Worm (Caenorhabditis elegans) whole organism, L2 larva: ENCODE data around the gene coq-2.

Experiments used
- C34F6.9 ChIP-seq: fragments of 150-350 bp; optimal IDR thresholded peaks from 2 replicates; lab custom pipeline; 2014; ENCODE audit warnings: missing biosample characterization, missing genetic modification characterization
- F13H6.1 ChIP-seq: sonication (generic microtip); optimal IDR thresholded peaks from 2 replicates; lab custom pipeline; 2016; ENCODE audit warnings: missing genetic modification characterization, missing compliant biosample characterization
- R02D3.7 ChIP-seq: fragments of 150-350 bp; optimal IDR thresholded peaks from 2 replicates; lab custom pipeline; 2014; ENCODE audit warnings: missing biosample characterization, missing genetic modification characterization
- ZK546.5 ChIP-seq: sonication (generic microtip); optimal IDR thresholded peaks from 2 replicates; lab custom pipeline; 2017; ENCODE audit warnings: missing biosample characterization, missing genetic modification characterization
- alr-1 ChIP-seq: fragments of 150-350 bp; optimal IDR thresholded peaks from 2 replicates; lab custom pipeline; 2014; ENCODE audit warnings: missing biosample characterization, missing genetic modification characterization
- aly-2 ChIP-seq: fragments of 150-350 bp; optimal IDR thresholded peaks from 2 replicates; lab custom pipeline; 2014; ENCODE audit warnings: missing biosample characterization, missing genetic modification characterization
- ama-1 ChIP-seq: fragments of 150-350 bp; optimal IDR thresholded peaks from 2 replicates; lab custom pipeline; 2018; ENCODE audit warnings: inconsistent platforms
- blmp-1 ChIP-seq: sonication (generic microtip); optimal IDR thresholded peaks from 2 replicates; lab custom pipeline; 2017; ENCODE audit warnings: missing genetic modification characterization, mild to moderate bottlenecking, missing compliant biosample characterization, antibody characterized with exemption, moderate library complexity; ENCODE audit not compliant: insufficient read depth
- ceh-16 ChIP-seq: fragments of 150-350 bp; optimal IDR thresholded peaks from 2 replicates; lab custom pipeline; 2014; ENCODE audit warnings: missing biosample characterization, missing genetic modification characterization
- ceh-82 ChIP-seq: fragments of 150-350 bp; optimal IDR thresholded peaks from 2 replicates; lab custom pipeline; 2014; ENCODE audit warnings: missing biosample characterization, missing genetic modification characterization
- crh-2 ChIP-seq: sonication (generic microtip); optimal IDR thresholded peaks from 2 replicates; lab custom pipeline; 2017; ENCODE audit warnings: missing biosample characterization, missing genetic modification characterization
- egl-27 ChIP-seq: sonication (generic microtip); optimal IDR thresholded peaks from 3 replicates; lab custom pipeline; 2017; ENCODE audit warnings: missing biosample characterization, missing genetic modification reagents, missing genetic modification characterization
- elt-1 ChIP-seq: fragments of 150-350 bp; optimal IDR thresholded peaks from 2 replicates; lab custom pipeline; 2014; ENCODE audit warnings: missing biosample characterization, missing genetic modification characterization
- elt-3 ChIP-seq: sonication (generic microtip); optimal IDR thresholded peaks from 2 replicates; lab custom pipeline; 2017; ENCODE audit warnings: missing biosample characterization, missing genetic modification characterization
- fos-1 ChIP-seq: fragments of 150-350 bp; optimal IDR thresholded peaks from 2 replicates; lab custom pipeline; 2014; ENCODE audit warnings: missing biosample characterization, missing genetic modification characterization
- gmeb-1 ChIP-seq: fragments of 150-350 bp; optimal IDR thresholded peaks from 2 replicates; lab custom pipeline; 2014; ENCODE audit warnings: missing biosample characterization, missing genetic modification characterization
- lin-11 ChIP-seq: fragments of 150-350 bp; sonication (generic microtip); optimal IDR thresholded peaks from 2 replicates; lab custom pipeline; 2014; ENCODE audit warnings: missing biosample characterization, missing genetic modification characterization, inconsistent platforms, mixed read lengths
- lin-13 ChIP-seq: fragments of 150-350 bp; optimal IDR thresholded peaks from 2 replicates; lab custom pipeline; 2014; ENCODE audit warnings: missing biosample characterization, missing genetic modification reagents, missing genetic modification characterization
- lin-39 ChIP-seq: fragments of 150-350 bp; optimal IDR thresholded peaks from 2 replicates; lab custom pipeline; 2014; ENCODE audit warnings: missing biosample characterization, missing genetic modification reagents, missing genetic modification characterization
- lsy-2 ChIP-seq, 2 experiments: fragments of 150-350 bp in 1 of 2; sonication (generic microtip) in 1 of 2; optimal IDR thresholded peaks; 2 replicates each; lab custom pipeline; 2014 to 2017; ENCODE audit warnings: missing biosample characterization in 2 of 2, missing genetic modification characterization in 2 of 2
- mab-5 ChIP-seq: fragments of 150-350 bp; optimal IDR thresholded peaks from 2 replicates; lab custom pipeline; 2014; ENCODE audit warnings: missing biosample characterization, missing genetic modification characterization
- mdl-1 ChIP-seq, 2 experiments: fragments of 150-350 bp in 1 of 2; sonication (generic microtip) in 1 of 2; optimal IDR thresholded peaks; 2 replicates each; lab custom pipeline; 2017; ENCODE audit warnings: missing biosample characterization in 2 of 2, missing genetic modification characterization in 2 of 2
- nhr-11 ChIP-seq: fragments of 150-350 bp; optimal IDR thresholded peaks from 2 replicates; lab custom pipeline; 2014; ENCODE audit warnings: missing biosample characterization, missing genetic modification characterization
- nhr-12 ChIP-seq: fragments of 150-350 bp; optimal IDR thresholded peaks from 2 replicates; lab custom pipeline; 2014; ENCODE audit warnings: missing biosample characterization, missing genetic modification characterization
- nhr-129 ChIP-seq: fragments of 150-350 bp; optimal IDR thresholded peaks from 2 replicates; lab custom pipeline; 2014; ENCODE audit warnings: missing biosample characterization, missing genetic modification characterization
- nhr-21 ChIP-seq: fragments of 150-350 bp; optimal IDR thresholded peaks from 2 replicates; lab custom pipeline; 2014; ENCODE audit warnings: missing biosample characterization, missing genetic modification characterization
- nhr-23 ChIP-seq: fragments of 150-350 bp; optimal IDR thresholded peaks from 2 replicates; lab custom pipeline; 2014; ENCODE audit warnings: missing biosample characterization, missing genetic modification reagents, missing genetic modification characterization
- nhr-25 ChIP-seq: fragments of 150-350 bp; sonication (generic microtip); optimal IDR thresholded peaks from 3 replicates; lab custom pipeline; 2014; ENCODE audit warnings: missing biosample characterization, missing genetic modification characterization
- nhr-6 ChIP-seq: fragments of 150-350 bp; optimal IDR thresholded peaks from 2 replicates; lab custom pipeline; 2014; ENCODE audit warnings: missing biosample characterization, missing genetic modification characterization
- nhr-77 ChIP-seq: fragments of 150-350 bp; optimal IDR thresholded peaks from 2 replicates; lab custom pipeline; 2014; ENCODE audit warnings: missing biosample characterization, missing genetic modification characterization
- sem-4 ChIP-seq: fragments of 150-350 bp; optimal IDR thresholded peaks from 2 replicates; lab custom pipeline; 2014; ENCODE audit warnings: missing biosample characterization, missing genetic modification reagents, missing genetic modification characterization
- skn-1 ChIP-seq: sonication (generic microtip); optimal IDR thresholded peaks from 2 replicates; lab custom pipeline; 2017; ENCODE audit warnings: missing biosample characterization, missing genetic modification characterization
- sma-3 ChIP-seq: sonication (generic microtip); optimal IDR thresholded peaks from 2 replicates; lab custom pipeline; 2016; ENCODE audit warnings: missing genetic modification reagents, missing genetic modification characterization, missing compliant biosample characterization
- sma-9 ChIP-seq, 2 experiments: fragments of 150-350 bp in 1 of 2; sonication (generic microtip) in 1 of 2; optimal IDR thresholded peaks; 2 replicates each; lab custom pipeline; 2014 to 2016; ENCODE audit warnings: missing genetic modification characterization in 2 of 2, mild to moderate bottlenecking in 1 of 2, missing biosample characterization in 1 of 2, missing compliant biosample characterization in 1 of 2, missing genetic modification reagents in 1 of 2, moderate library complexity in 1 of 2
- snpc-4 ChIP-seq: fragments of 150-350 bp; optimal IDR thresholded peaks from 2 replicates; lab custom pipeline; 2014; ENCODE audit warnings: missing biosample characterization, missing genetic modification characterization
- unc-39 ChIP-seq: fragments of 150-350 bp; optimal IDR thresholded peaks from 2 replicates; lab custom pipeline; 2014; ENCODE audit warnings: missing biosample characterization, missing genetic modification characterization
- unc-55 ChIP-seq: fragments of 150-350 bp; sonication (generic microtip); optimal IDR thresholded peaks from 3 replicates; lab custom pipeline; 2014; ENCODE audit warnings: missing biosample characterization, missing genetic modification reagents, missing genetic modification characterization
- unc-62 ChIP-seq: fragments of 150-350 bp; optimal IDR thresholded peaks from 2 replicates; lab custom pipeline; 2014; ENCODE audit warnings: missing biosample characterization, missing genetic modification reagents, missing genetic modification characterization
- zag-1 ChIP-seq: fragments of 150-350 bp; optimal IDR thresholded peaks from 2 replicates; lab custom pipeline; 2014; ENCODE audit warnings: missing biosample characterization, missing genetic modification characterization
- ztf-11 ChIP-seq: sonication (generic microtip); optimal IDR thresholded peaks from 2 replicates; lab custom pipeline; 2017; ENCODE audit warnings: missing biosample characterization, missing genetic modification characterization
- ztf-4 ChIP-seq: fragments of 150-350 bp; optimal IDR thresholded peaks from 2 replicates; lab custom pipeline; 2014; ENCODE audit warnings: missing biosample characterization, missing genetic modification characterization

The coq-2 gene

DNA sequence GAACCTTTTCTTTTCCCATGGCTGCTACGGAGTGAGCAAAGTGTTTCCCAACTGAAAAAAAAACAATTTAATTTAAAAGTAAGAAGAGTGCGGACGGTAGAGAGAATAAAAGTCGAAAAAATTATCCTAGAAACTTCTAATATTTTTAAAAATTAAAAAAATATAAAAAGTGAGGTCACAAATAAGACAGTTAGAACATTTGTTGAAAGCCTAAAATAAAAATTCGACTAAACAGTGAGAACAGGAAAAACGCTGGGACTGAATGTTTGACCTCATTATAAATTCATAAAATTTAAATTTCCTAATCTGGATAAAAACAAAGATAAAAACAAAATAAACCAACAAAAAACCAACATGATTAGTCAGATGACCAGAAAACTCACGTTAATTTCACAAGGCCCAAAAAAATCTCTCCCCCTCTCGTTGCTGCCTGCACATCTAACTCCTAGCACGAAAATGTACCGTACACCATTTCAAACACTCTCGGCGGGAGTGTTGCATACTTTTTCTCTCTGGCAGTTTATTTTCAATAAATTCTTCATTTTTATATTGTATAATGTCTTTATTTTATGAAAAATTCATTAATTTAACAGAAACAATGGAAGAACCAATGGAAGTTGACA lies 36.0 kb downstream of the coq-2 start, which contains the start of the genes eef-1A.1 and rfc-4 (continued):
- TF ChIP-seq zag-1 (tag; lab: Kevin White, UChicago) (peak; percentile 83), elt-1 (no peak), ceh-16 (tag; lab: Kevin White, UChicago) (peak; percentile 87), lin-11 (tag; lab: Kevin White, UChicago) (peak; percentile 98), skn-1 (peak; percentile 91), blmp-1 (peak; percentile 86), aly-2 (tag; lab: Kevin White, UChicago) (no peak), alr-1 (no peak), ZK546.5 (peak; percentile 98), unc-39 (tag; lab: Kevin White, UChicago) (no peak), lin-13 (GFP tag; lab: Kevin White, UChicago) (peak; percentile 97), ztf-11 (tag; lab: Kevin White, UChicago) (no peak), egl-27 (peak; percentile 55), gmeb-1 (tag; lab: Kevin White, UChicago) (peak; percentile 97), sem-4 (tag; lab: Kevin White, UChicago) (peak; percentile 96), nhr-77 (peak; percentile 71), elt-3 (tag; lab: Kevin White, UChicago) (no peak), fos-1 (tag; lab: Kevin White, UChicago) (peak; percentile 98), unc-62 (GFP tag; lab: Kevin White, UChicago) (no peak), crh-2 (peak; percentile 98)

DNA sequence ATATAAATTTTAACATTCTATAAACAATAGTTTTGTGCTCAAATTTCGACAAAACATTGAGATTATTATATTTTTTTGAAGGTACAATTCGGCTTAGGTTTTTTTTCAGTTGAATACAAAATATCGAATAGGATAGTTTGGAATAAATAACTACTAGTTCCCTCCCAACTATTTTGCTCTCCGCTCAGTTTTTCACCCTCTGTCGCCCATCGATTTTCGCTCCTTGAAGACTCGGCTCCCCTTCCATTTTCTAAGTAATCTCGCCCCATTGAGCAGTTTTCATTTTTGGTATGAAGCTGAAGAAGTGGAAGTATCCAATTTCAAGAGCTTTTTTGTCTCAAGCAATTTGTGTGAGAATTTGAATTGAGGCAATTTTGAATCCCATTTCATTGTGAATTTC lies 37.9 kb downstream of the coq-2 start, which contains the start of gene F31E3.2:
F31E3.2 (plus strand) TSS at position 301 of the 400 bp plus-strand sequence.
- no peak for TF ChIP-seq ceh-82
- no peak for TF ChIP-seq elt-3 (tag; lab: Kevin White, UChicago)
- peak; percentile 40 for TF ChIP-seq unc-55
- TF ChIP-seq C34F6.9 (tag; lab: Kevin White, UChicago): peak; percentile 40
- TF ChIP-seq gmeb-1 (tag; lab: Kevin White, UChicago): no peak
- TF ChIP-seq sma-9 (GFP tag; optimal IDR thresholded peaks at IDR 0.05; lab: Kevin White, UChicago): no peak
- no peak for TF ChIP-seq sma-9 (tag; optimal IDR thresholded peaks at IDR 0.05; lab: Kevin White, UChicago)
- TF ChIP-seq unc-39 (tag; lab: Kevin White, UChicago): no peak
- TF ChIP-seq nhr-11: no peak
- TF ChIP-seq alr-1: no peak
- peak in 1 of 2 experiments; percentile 27 for TF ChIP-seq lsy-2 (tag; optimal IDR thresholded peaks at IDR 0.05; lab: Kevin White, UChicago)
- TF ChIP-seq nhr-25: no peak
- no peak for TF ChIP-seq nhr-23 (tag; lab: Kevin White, UChicago)
- TF ChIP-seq R02D3.7: no peak
- no peak for TF ChIP-seq ztf-4 (tag; lab: Kevin White, UChicago)

DNA sequence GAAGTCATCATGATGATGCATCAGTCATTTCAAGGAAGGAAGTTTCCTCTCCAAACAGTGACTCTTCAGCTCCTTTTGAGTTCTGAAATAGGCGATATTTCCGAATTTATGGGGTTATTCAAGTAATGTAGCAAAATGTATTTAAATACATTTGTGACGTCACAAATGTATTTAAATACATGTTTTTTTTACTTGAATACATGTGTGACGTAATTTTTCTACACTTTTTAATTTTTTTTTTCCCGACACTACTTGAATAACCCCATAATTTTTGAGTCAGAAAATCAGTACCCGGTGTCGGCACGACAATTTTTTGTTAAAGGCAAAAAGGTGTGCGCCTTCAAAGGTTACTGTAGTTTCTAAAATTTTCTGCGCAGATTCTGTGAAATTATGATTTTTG lies 39.2 kb downstream of the coq-2 start:
- TF ChIP-seq ZK546.5 (no peak), nhr-6 (tag; lab: Kevin White, UChicago) (no peak), nhr-12 (tag; lab: Kevin White, UChicago) (no peak), sma-3 (GFP tag; lab: Kevin White, UChicago) (no peak), fos-1 (tag; lab: Kevin White, UChicago) (no peak), ztf-4 (tag; lab: Kevin White, UChicago) (no peak)

DNA sequence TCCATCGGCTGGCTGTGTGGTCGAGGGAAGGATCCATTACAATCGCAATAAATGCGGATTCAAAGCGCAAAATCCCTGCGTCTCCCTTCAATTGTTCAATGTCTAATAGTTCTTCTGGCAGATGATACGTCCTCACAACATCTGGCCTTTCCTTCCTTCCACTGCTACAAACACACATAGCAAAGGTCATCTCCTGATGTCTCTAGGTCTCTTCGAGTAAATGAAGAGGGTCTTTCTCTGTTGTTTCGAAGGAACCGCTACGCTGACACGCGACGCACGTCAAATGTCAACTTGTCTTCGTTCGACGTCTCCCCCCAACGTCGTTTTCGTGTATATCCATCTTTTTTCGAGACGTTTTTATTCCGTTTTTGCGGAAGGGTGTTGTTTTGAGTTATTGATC lies 43.1 kb downstream of the coq-2 start:
- TF ChIP-seq F13H6.1 (tag; lab: Kevin White, UChicago) (peak; percentile 71), mdl-1 (tag; optimal IDR thresholded peaks at IDR 0.05; lab: Kevin White, UChicago) (peak in 1 of 2 experiments; percentile 5), mab-5 (peak; percentile 75), blmp-1 (peak; percentile 64), lsy-2 (tag; optimal IDR thresholded peaks at IDR 0.05; lab: Kevin White, UChicago) (peak; percentile 52 to 89), ztf-11 (tag; lab: Kevin White, UChicago) (no peak), alr-1 (no peak), unc-55 (peak; percentile 22), nhr-21 (peak; percentile 80), ztf-4 (tag; lab: Kevin White, UChicago) (peak; percentile 27), nhr-23 (tag; lab: Kevin White, UChicago) (no peak), nhr-129 (peak; percentile 88), aly-2 (tag; lab: Kevin White, UChicago) (no peak), sma-9 (GFP tag; optimal IDR thresholded peaks at IDR 0.05; lab: Kevin White, UChicago) (peak; percentile 61), sma-9 (tag; optimal IDR thresholded peaks at IDR 0.05; lab: Kevin White, UChicago) (no peak), egl-27 (peak; percentile 50), lin-39 (tag; lab: Kevin White, UChicago) (peak; percentile 59), crh-2 (peak; percentile 71), sma-3 (GFP tag; lab: Kevin White, UChicago) (peak; percentile 57), lin-11 (tag; lab: Kevin White, UChicago) (peak; percentile 15), C34F6.9 (tag; lab: Kevin White, UChicago) (peak; percentile 94), nhr-6 (tag; lab: Kevin White, UChicago) (peak; percentile 67), R02D3.7 (no peak), zag-1 (tag; lab: Kevin White, UChicago) (peak; percentile 27), snpc-4 (tag; lab: Kevin White, UChicago) (no peak), sem-4 (tag; lab: Kevin White, UChicago) (peak; percentile 69), nhr-25 (peak; percentile 86), elt-3 (tag; lab: Kevin White, UChicago) (no peak), fos-1 (tag; lab: Kevin White, UChicago) (peak; percentile 64), unc-62 (GFP tag; lab: Kevin White, UChicago) (peak; percentile 90), ama-1 (peak; percentile 23), lin-13 (GFP tag; lab: Kevin White, UChicago) (peak; percentile 29)
- TF ChIP-seq, all 48 proteins: peak for 24
